Worm (Caenorhabditis elegans) whole organism, mixed stage, embryonic: Measurements from ENCODE around the gene F07F6.1.

Experiments
- elt-3 ChIP-seq: fragments of 150-350 bp; optimal IDR thresholded peaks from 2 replicates; lab custom pipeline; 2014; ENCODE audit warnings: missing biosample characterization, missing genetic modification characterization
- nhr-237 ChIP-seq: fragments of 150-350 bp; optimal IDR thresholded peaks from 2 replicates; lab custom pipeline; 2014; ENCODE audit warnings: missing biosample characterization, missing genetic modification characterization
- nhr-28 ChIP-seq: fragments of 150-350 bp; optimal IDR thresholded peaks from 2 replicates; lab custom pipeline; 2014; ENCODE audit warnings: missing biosample characterization, missing genetic modification characterization
- nhr-76 ChIP-seq: sonication (generic microtip); optimal IDR thresholded peaks from 2 replicates; lab custom pipeline; 2017; ENCODE audit warnings: missing biosample characterization, missing genetic modification characterization
- pha-4 ChIP-seq: fragments of 150-350 bp; optimal IDR thresholded peaks from 2 replicates; lab custom pipeline; 2018; ENCODE audit warnings: missing biosample characterization, missing genetic modification reagents, missing genetic modification characterization
- snpc-4 ChIP-seq: fragments of 150-350 bp; optimal IDR thresholded peaks from 2 replicates; lab custom pipeline; 2014; ENCODE audit warnings: missing biosample characterization, missing genetic modification characterization
- unc-39 ChIP-seq: fragments of 150-350 bp; optimal IDR thresholded peaks from 2 replicates; lab custom pipeline; 2014; ENCODE audit warnings: missing biosample characterization, missing genetic modification characterization
- unc-62 ChIP-seq: fragments of 150-350 bp; optimal IDR thresholded peaks from 2 replicates; lab custom pipeline; 2014; ENCODE audit warnings: missing biosample characterization, missing genetic modification reagents, missing genetic modification characterization
- ztf-11 ChIP-seq: fragments of 150-350 bp; optimal IDR thresholded peaks from 2 replicates; lab custom pipeline; 2014; ENCODE audit warnings: missing biosample characterization, missing genetic modification characterization

DNA sequence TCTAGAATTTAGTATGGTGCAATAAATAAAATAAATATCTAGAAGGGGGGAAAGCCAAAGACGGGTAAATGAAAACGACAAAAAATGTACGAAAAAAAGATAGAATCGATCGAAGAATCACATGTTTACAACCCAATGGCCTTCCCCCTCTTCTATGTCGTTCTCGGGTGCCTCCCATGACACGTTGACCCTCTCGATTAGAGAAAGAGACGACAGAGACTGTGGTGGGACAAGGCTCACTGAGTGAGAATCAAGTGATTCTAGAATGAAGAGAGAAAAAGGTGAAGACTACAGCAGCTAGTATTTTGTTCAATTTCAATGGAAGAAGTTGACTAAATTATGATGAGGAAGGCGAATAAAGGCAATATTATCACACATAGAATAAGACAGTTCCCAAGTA lies 11.6 kb upstream of the F07F6.1 start:
- TF ChIP-seq pha-4 (tag; lab: Kevin White, UChicago) = peak; percentile 33
- TF ChIP-seq unc-39 (tag; lab: Kevin White, UChicago) = no peak
- no peak for TF ChIP-seq nhr-237 (tag; lab: Kevin White, UChicago)
- TF ChIP-seq nhr-76 (tag; lab: Kevin White, UChicago) = no peak
- TF ChIP-seq unc-62 = peak; percentile 39
- TF ChIP-seq snpc-4 = no peak
- no peak for TF ChIP-seq ztf-11 (tag; lab: Kevin White, UChicago)
- TF ChIP-seq elt-3 (tag; lab: Kevin White, UChicago) = no peak
- TF ChIP-seq nhr-28 (tag; lab: Kevin White, UChicago) = no peak
